Fruit fly (Drosophila melanogaster) Kc167 (cell line): Measurements from ENCODE around the gene CG34125.

Experiments used
- Myc ChIP-seq: fragments of >200 bp; optimal IDR thresholded peaks from 2 replicates; lab custom pipeline; 2017; ENCODE audit warnings: missing external identifiers
- Sin3A ChIP-seq: fragments of >200 bp; optimal IDR thresholded peaks from 2 replicates; lab custom pipeline; 2018; ENCODE audit warnings: missing external identifiers
- insv ChIP-seq: fragments of >200 bp; optimal IDR thresholded peaks from 3 replicates; lab custom pipeline; 2018; ENCODE audit warnings: missing external identifiers
- psq ChIP-seq: fragments of >200 bp; optimal IDR thresholded peaks from 2 replicates; lab custom pipeline; 2017; ENCODE audit warnings: missing external identifiers

- no peak for TF ChIP-seq psq (lab: Kevin White, UChicago)
- no peak for TF ChIP-seq insv (lab: Kevin White, UChicago)
- TF ChIP-seq Sin3A (lab: Kevin White, UChicago), result no peak
- TF ChIP-seq Myc (lab: Kevin White, UChicago), result no peak
Observed at dm6 chr2L:4945300-4945699, 20.2 kb upstream of the CG34125 start, which contains the start of the genes mRpL24 and betaggt-I.
